Worm (Caenorhabditis elegans) whole organism, L2 larva: Measurements from ENCODE around the gene Y46G5A.15.

ENCODE experiments used
- F13H6.1 ChIP-seq: sonication (generic microtip); optimal IDR thresholded peaks from 2 replicates; lab custom pipeline; 2016; ENCODE audit warnings: missing genetic modification characterization, missing compliant biosample characterization
- R02D3.7 ChIP-seq: fragments of 150-350 bp; optimal IDR thresholded peaks from 2 replicates; lab custom pipeline; 2014; ENCODE audit warnings: missing biosample characterization, missing genetic modification characterization
- ZK546.5 ChIP-seq: sonication (generic microtip); optimal IDR thresholded peaks from 2 replicates; lab custom pipeline; 2017; ENCODE audit warnings: missing biosample characterization, missing genetic modification characterization
- alr-1 ChIP-seq: fragments of 150-350 bp; optimal IDR thresholded peaks from 2 replicates; lab custom pipeline; 2014; ENCODE audit warnings: missing biosample characterization, missing genetic modification characterization
- aly-2 ChIP-seq: fragments of 150-350 bp; optimal IDR thresholded peaks from 2 replicates; lab custom pipeline; 2014; ENCODE audit warnings: missing biosample characterization, missing genetic modification characterization
- ama-1 ChIP-seq: fragments of 150-350 bp; optimal IDR thresholded peaks from 2 replicates; lab custom pipeline; 2018; ENCODE audit warnings: inconsistent platforms
- blmp-1 ChIP-seq: sonication (generic microtip); optimal IDR thresholded peaks from 2 replicates; lab custom pipeline; 2017; ENCODE audit warnings: missing genetic modification characterization, mild to moderate bottlenecking, missing compliant biosample characterization, antibody characterized with exemption, moderate library complexity; ENCODE audit not compliant: insufficient read depth
- ceh-16 ChIP-seq: fragments of 150-350 bp; optimal IDR thresholded peaks from 2 replicates; lab custom pipeline; 2014; ENCODE audit warnings: missing biosample characterization, missing genetic modification characterization
- ceh-82 ChIP-seq: fragments of 150-350 bp; optimal IDR thresholded peaks from 2 replicates; lab custom pipeline; 2014; ENCODE audit warnings: missing biosample characterization, missing genetic modification characterization
- crh-2 ChIP-seq: sonication (generic microtip); optimal IDR thresholded peaks from 2 replicates; lab custom pipeline; 2017; ENCODE audit warnings: missing biosample characterization, missing genetic modification characterization
- elt-1 ChIP-seq: fragments of 150-350 bp; optimal IDR thresholded peaks from 2 replicates; lab custom pipeline; 2014; ENCODE audit warnings: missing biosample characterization, missing genetic modification characterization
- elt-3 ChIP-seq: sonication (generic microtip); optimal IDR thresholded peaks from 2 replicates; lab custom pipeline; 2017; ENCODE audit warnings: missing biosample characterization, missing genetic modification characterization
- fos-1 ChIP-seq: fragments of 150-350 bp; optimal IDR thresholded peaks from 2 replicates; lab custom pipeline; 2014; ENCODE audit warnings: missing biosample characterization, missing genetic modification characterization
- gmeb-1 ChIP-seq: fragments of 150-350 bp; optimal IDR thresholded peaks from 2 replicates; lab custom pipeline; 2014; ENCODE audit warnings: missing biosample characterization, missing genetic modification characterization
- lin-11 ChIP-seq: fragments of 150-350 bp; sonication (generic microtip); optimal IDR thresholded peaks from 2 replicates; lab custom pipeline; 2014; ENCODE audit warnings: missing biosample characterization, missing genetic modification characterization, inconsistent platforms, mixed read lengths
- lin-13 ChIP-seq: fragments of 150-350 bp; optimal IDR thresholded peaks from 2 replicates; lab custom pipeline; 2014; ENCODE audit warnings: missing biosample characterization, missing genetic modification reagents, missing genetic modification characterization
- lin-39 ChIP-seq: fragments of 150-350 bp; optimal IDR thresholded peaks from 2 replicates; lab custom pipeline; 2014; ENCODE audit warnings: missing biosample characterization, missing genetic modification reagents, missing genetic modification characterization
- lsy-2 ChIP-seq, 2 experiments: fragments of 150-350 bp in 1 of 2; sonication (generic microtip) in 1 of 2; optimal IDR thresholded peaks; 2 replicates each; lab custom pipeline; 2014 to 2017; ENCODE audit warnings: missing biosample characterization in 2 of 2, missing genetic modification characterization in 2 of 2
- mdl-1 ChIP-seq, 2 experiments: fragments of 150-350 bp in 1 of 2; sonication (generic microtip) in 1 of 2; optimal IDR thresholded peaks; 2 replicates each; lab custom pipeline; 2017; ENCODE audit warnings: missing biosample characterization in 2 of 2, missing genetic modification characterization in 2 of 2
- nhr-11 ChIP-seq: fragments of 150-350 bp; optimal IDR thresholded peaks from 2 replicates; lab custom pipeline; 2014; ENCODE audit warnings: missing biosample characterization, missing genetic modification characterization
- nhr-21 ChIP-seq: fragments of 150-350 bp; optimal IDR thresholded peaks from 2 replicates; lab custom pipeline; 2014; ENCODE audit warnings: missing biosample characterization, missing genetic modification characterization
- nhr-237 ChIP-seq: fragments of 150-350 bp; optimal IDR thresholded peaks from 2 replicates; lab custom pipeline; 2014; ENCODE audit warnings: missing biosample characterization, missing genetic modification characterization
- nhr-6 ChIP-seq: fragments of 150-350 bp; optimal IDR thresholded peaks from 2 replicates; lab custom pipeline; 2014; ENCODE audit warnings: missing biosample characterization, missing genetic modification characterization
- nhr-77 ChIP-seq: fragments of 150-350 bp; optimal IDR thresholded peaks from 2 replicates; lab custom pipeline; 2014; ENCODE audit warnings: missing biosample characterization, missing genetic modification characterization
- peb-1 ChIP-seq: fragments of 150-350 bp; optimal IDR thresholded peaks from 2 replicates; lab custom pipeline; 2014; ENCODE audit warnings: missing biosample characterization, missing genetic modification characterization
- sem-4 ChIP-seq: fragments of 150-350 bp; optimal IDR thresholded peaks from 2 replicates; lab custom pipeline; 2014; ENCODE audit warnings: missing biosample characterization, missing genetic modification reagents, missing genetic modification characterization
- skn-1 ChIP-seq: sonication (generic microtip); optimal IDR thresholded peaks from 2 replicates; lab custom pipeline; 2017; ENCODE audit warnings: missing biosample characterization, missing genetic modification characterization
- sma-9 ChIP-seq, 2 experiments: fragments of 150-350 bp in 1 of 2; sonication (generic microtip) in 1 of 2; optimal IDR thresholded peaks; 2 replicates each; lab custom pipeline; 2014 to 2016; ENCODE audit warnings: missing genetic modification characterization in 2 of 2, mild to moderate bottlenecking in 1 of 2, missing biosample characterization in 1 of 2, missing compliant biosample characterization in 1 of 2, missing genetic modification reagents in 1 of 2, moderate library complexity in 1 of 2
- unc-39 ChIP-seq: fragments of 150-350 bp; optimal IDR thresholded peaks from 2 replicates; lab custom pipeline; 2014; ENCODE audit warnings: missing biosample characterization, missing genetic modification characterization
- unc-55 ChIP-seq: fragments of 150-350 bp; sonication (generic microtip); optimal IDR thresholded peaks from 3 replicates; lab custom pipeline; 2014; ENCODE audit warnings: missing biosample characterization, missing genetic modification reagents, missing genetic modification characterization
- unc-62 ChIP-seq: fragments of 150-350 bp; optimal IDR thresholded peaks from 2 replicates; lab custom pipeline; 2014; ENCODE audit warnings: missing biosample characterization, missing genetic modification reagents, missing genetic modification characterization
- ztf-11 ChIP-seq: sonication (generic microtip); optimal IDR thresholded peaks from 2 replicates; lab custom pipeline; 2017; ENCODE audit warnings: missing biosample characterization, missing genetic modification characterization
- ztf-4 ChIP-seq: fragments of 150-350 bp; optimal IDR thresholded peaks from 2 replicates; lab custom pipeline; 2014; ENCODE audit warnings: missing biosample characterization, missing genetic modification characterization

Y46G5A.15 gene

ce11 chrII:12823437-12823836, 38.2 kb upstream of the Y46G5A.15 start, which contains the start of gene Y46G5A.36:
Gene Y46G5A.36, plus strand, starts transcription at chrII:12823679.
- TF ChIP-seq elt-1 (tag; lab: Kevin White, UChicago) (no peak), ama-1 (lab: Kevin White, UChicago) (no peak), alr-1 (tag; lab: Kevin White, UChicago) (no peak), fos-1 (tag; lab: Kevin White, UChicago) (peak; percentile 59), nhr-21 (tag; lab: Kevin White, UChicago) (no peak), sma-9 (GFP tag; optimal IDR thresholded peaks at IDR 0.05; lab: Kevin White, UChicago) (peak; percentile 21), sma-9 (tag; optimal IDR thresholded peaks at IDR 0.05; lab: Kevin White, UChicago) (no peak), aly-2 (tag; lab: Kevin White, UChicago) (no peak), nhr-237 (tag; lab: Kevin White, UChicago) (no peak), ceh-16 (tag; lab: Kevin White, UChicago) (no peak), ceh-82 (tag; lab: Kevin White, UChicago) (no peak), crh-2 (peak; percentile 8), lsy-2 (tag; optimal IDR thresholded peaks at IDR 0.05; lab: Kevin White, UChicago) (no peak), unc-55 (GFP tag; lab: Kevin White, UChicago) (no peak), peb-1 (no peak), elt-3 (no peak)

ce11 chrII:12819979-12820378, 34.8 kb upstream of the Y46G5A.15 start:
- TF ChIP-seq peb-1, result no peak
- TF ChIP-seq alr-1 (tag; lab: Kevin White, UChicago), result no peak
- peak; percentile 80 for TF ChIP-seq blmp-1

ce11 chrII:12818488-12818887, 33.3 kb upstream of the Y46G5A.15 start, which contains the start of gene Y46G5A.22:
Gene Y46G5A.22, minus strand, starts transcription at chrII:12818588.
- no peak for TF ChIP-seq lin-11 (tag; lab: Kevin White, UChicago)
- no peak for TF ChIP-seq lsy-2 (tag; optimal IDR thresholded peaks at IDR 0.05; lab: Kevin White, UChicago)
- TF ChIP-seq nhr-11, result no peak
- no peak for TF ChIP-seq F13H6.1 (tag; lab: Kevin White, UChicago)
- no peak for TF ChIP-seq ZK546.5 (tag; lab: Kevin White, UChicago)
- no peak for TF ChIP-seq elt-1 (tag; lab: Kevin White, UChicago)
- TF ChIP-seq R02D3.7 (tag; lab: Kevin White, UChicago), result no peak
- TF ChIP-seq ztf-11 (tag; lab: Kevin White, UChicago), result no peak
- no peak for TF ChIP-seq nhr-6 (tag; lab: Kevin White, UChicago)
- TF ChIP-seq sem-4 (tag; lab: Kevin White, UChicago), result no peak
- TF ChIP-seq mdl-1 (tag; optimal IDR thresholded peaks at IDR 0.05; lab: Kevin White, UChicago), result no peak
- TF ChIP-seq gmeb-1 (tag; lab: Kevin White, UChicago), result no peak
- TF ChIP-seq lin-39 (tag; lab: Kevin White, UChicago), result no peak
- TF ChIP-seq, all 48 proteins: peak for 0

ce11 chrII:12816412-12817146, 31.4 kb upstream of the Y46G5A.15 start, which contains the start of gene acl-7:
Gene acl-7, minus strand, starts transcription at chrII:12816462.
- TF ChIP-seq nhr-11 (no peak), fos-1 (tag; lab: Kevin White, UChicago) (peak; percentile 54), sem-4 (tag; lab: Kevin White, UChicago) (no peak), gmeb-1 (tag; lab: Kevin White, UChicago) (no peak), nhr-77 (tag; lab: Kevin White, UChicago) (no peak), ceh-16 (tag; lab: Kevin White, UChicago) (no peak)
- TF ChIP-seq, all 48 proteins: peak for 1

- TF ChIP-seq peb-1, result no peak
- no peak for TF ChIP-seq mdl-1 (tag; optimal IDR thresholded peaks at IDR 0.05; lab: Kevin White, UChicago)
- TF ChIP-seq unc-62 (GFP tag; lab: Kevin White, UChicago), result no peak
- TF ChIP-seq nhr-6 (tag; lab: Kevin White, UChicago), result no peak
- no peak for TF ChIP-seq blmp-1
- TF ChIP-seq F13H6.1 (tag; lab: Kevin White, UChicago), result no peak
- TF ChIP-seq sem-4 (tag; lab: Kevin White, UChicago), result no peak
- no peak for TF ChIP-seq ztf-11 (tag; lab: Kevin White, UChicago)
- TF ChIP-seq nhr-237 (tag; lab: Kevin White, UChicago), result no peak
- TF ChIP-seq skn-1 (tag; lab: Kevin White, UChicago), result no peak
- no peak for TF ChIP-seq nhr-21 (tag; lab: Kevin White, UChicago)
- TF ChIP-seq ceh-16 (tag; lab: Kevin White, UChicago), result no peak
- TF ChIP-seq ztf-4 (tag; lab: Kevin White, UChicago), result no peak
- TF ChIP-seq lin-11 (tag; lab: Kevin White, UChicago), result no peak
- no peak for TF ChIP-seq lin-13 (GFP tag; lab: Kevin White, UChicago)
- TF ChIP-seq unc-39 (tag; lab: Kevin White, UChicago), result no peak
Observed at ce11 chrII:12813253-12813652, 28.0 kb upstream of the Y46G5A.15 start.
